Worm (Caenorhabditis elegans): ENCODE measurements around the gene enpp-1.

- no peak for TF ChIP-seq T22C8.4 (GFP tag; IDR thresholded peaks at IDR 0.05)
- TF ChIP-seq cog-1 (tag; optimal IDR thresholded peaks at IDR 0.05), result no peak
- TF ChIP-seq klf-2 (GFP tag; conservative IDR thresholded peaks at IDR 0.05), result no peak
- TF ChIP-seq ztf-23 (GFP tag; IDR thresholded peaks at IDR 0.05), result no peak
- no peak for TF ChIP-seq flt-1 (GFP tag; IDR thresholded peaks at IDR 0.05)
- TF ChIP-seq med-1 (GFP tag; optimal IDR thresholded peaks at IDR 0.05; ENCODE audit: insufficient read depth), result no peak
- TF ChIP-seq ztf-29 (GFP tag; IDR thresholded peaks at IDR 0.05), result no peak
- TF ChIP-seq ref-1 (GFP tag; conservative IDR thresholded peaks at IDR 0.05), result no peak
These were observed 30.4 kb upstream of the enpp-1 start, which contains the start of gene nhr-154 for ce11 chrV:12100794-12101343.
